Worm (Caenorhabditis elegans) whole organism, L4 larva: ENCODE results near the gene T24C12.1.

ENCODE experiments used
- ceh-32 ChIP-seq: sonication (generic microtip); optimal IDR thresholded peaks from 2 replicates; lab custom pipeline; 2016; ENCODE audit warnings: mild to moderate bottlenecking, missing genetic modification characterization, missing compliant biosample characterization; ENCODE audit not compliant: poor library complexity
- daf-8 ChIP-seq: fragments of 200-800 bp; sonication (Bioruptor generic); IDR thresholded peaks from 2 replicates; pipeline ENCODE4 v1.3.6; 2022; ENCODE audit warnings: missing genetic modification characterization, missing compliant biosample characterization
- madf-9 ChIP-seq: fragments of 200-800 bp; sonication (Bioruptor generic); conservative IDR thresholded peaks from 2 replicates; pipeline ENCODE4 v1.3.6; 2022; ENCODE audit warnings: missing genetic modification reagents, missing genetic modification characterization, missing compliant biosample characterization
- nhr-77 ChIP-seq: fragments of 150-350 bp; optimal IDR thresholded peaks from 2 replicates; lab custom pipeline; 2014; ENCODE audit warnings: missing biosample characterization, missing genetic modification characterization

DNA sequence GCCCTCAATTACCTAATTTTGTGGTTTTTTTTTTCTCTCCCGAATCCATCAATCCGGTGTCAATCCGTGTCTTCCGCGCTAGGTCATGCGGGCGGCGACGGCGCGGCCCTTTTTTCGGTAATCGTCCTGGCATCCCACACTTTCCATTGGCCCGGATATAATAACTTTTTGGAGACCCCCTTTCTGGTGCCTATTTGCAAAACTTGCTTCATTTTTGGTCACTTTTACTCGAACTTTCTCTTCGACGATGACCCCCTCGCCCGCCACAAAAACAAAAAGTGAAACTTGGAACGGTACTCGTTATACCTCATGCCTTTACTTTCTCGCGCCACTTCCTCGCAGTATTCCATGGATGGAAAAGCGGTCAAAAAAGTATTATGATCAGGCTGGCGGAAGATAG, 15.2 kb downstream of the T24C12.1 start:
- TF ChIP-seq ceh-32 (tag; lab: Kevin White, UChicago) (no peak), nhr-77 (tag; lab: Kevin White, UChicago) (no peak), daf-8 (no peak), madf-9 (GFP tag; lab: Robert Waterston, UW) (no peak)
